Worm (Caenorhabditis elegans) whole organism, late embryonic: ENCODE data around the gene Y39B6A.25.

Experiments
- ahr-1 ChIP-seq: sonication (generic microtip); optimal IDR thresholded peaks from 2 replicates; lab custom pipeline; 2016; ENCODE audit warnings: missing genetic modification characterization, missing compliant biosample characterization
- ama-1 ChIP-seq: fragments of 150-350 bp; optimal IDR thresholded peaks from 2 replicates; lab custom pipeline; 2014
- ceh-34 ChIP-seq: sonication (generic microtip); optimal IDR thresholded peaks from 2 replicates; lab custom pipeline; 2016; ENCODE audit warnings: mild to moderate bottlenecking, missing genetic modification characterization, missing compliant biosample characterization
- dmd-4 ChIP-seq: sonication (generic microtip); optimal IDR thresholded peaks from 2 replicates; lab custom pipeline; 2016; ENCODE audit warnings: borderline replicate concordance, missing genetic modification characterization, missing compliant biosample characterization
- dve-1 ChIP-seq: sonication (generic microtip); optimal IDR thresholded peaks from 2 replicates; lab custom pipeline; 2017; ENCODE audit warnings: antibody characterized with exemption, mild to moderate bottlenecking, missing genetic modification characterization, missing compliant biosample characterization
- elt-4 ChIP-seq: sonication (generic microtip); optimal IDR thresholded peaks from 2 replicates; lab custom pipeline; 2016; ENCODE audit warnings: missing genetic modification characterization, missing compliant biosample characterization
- ets-4 ChIP-seq: sonication (generic microtip); optimal IDR thresholded peaks from 2 replicates; lab custom pipeline; 2016; ENCODE audit warnings: missing genetic modification characterization, missing compliant biosample characterization
- eyg-1 ChIP-seq: sonication (generic microtip); optimal IDR thresholded peaks from 2 replicates; lab custom pipeline; 2016; ENCODE audit warnings: missing genotype, missing genetic modification characterization, missing compliant biosample characterization
- fkh-6 ChIP-seq: sonication (generic microtip); optimal IDR thresholded peaks from 2 replicates; lab custom pipeline; 2016; ENCODE audit warnings: missing genetic modification characterization, missing compliant biosample characterization
- nhr-11 ChIP-seq: fragments of 150-350 bp; optimal IDR thresholded peaks from 2 replicates; lab custom pipeline; 2014; ENCODE audit warnings: missing biosample characterization, missing genetic modification characterization
- pha-2 ChIP-seq: sonication (generic microtip); optimal IDR thresholded peaks from 2 replicates; lab custom pipeline; 2017; ENCODE audit warnings: mild to moderate bottlenecking, missing genetic modification characterization, missing compliant biosample characterization
- pha-4 ChIP-seq: fragments of 150-350 bp; optimal IDR thresholded peaks from 2 replicates; lab custom pipeline; 2018; ENCODE audit warnings: missing biosample characterization, missing genetic modification reagents, missing genetic modification characterization
- unc-55 ChIP-seq: sonication (generic microtip); optimal IDR thresholded peaks from 2 replicates; lab custom pipeline; 2017; ENCODE audit warnings: missing biosample characterization, missing genetic modification reagents, missing genetic modification characterization

- TF ChIP-seq ama-1 (lab: Kevin White, UChicago) (no peak), nhr-11 (tag; lab: Kevin White, UChicago) (no peak), dve-1 (tag; lab: Kevin White, UChicago) (no peak), dmd-4 (tag; lab: Kevin White, UChicago) (no peak), fkh-6 (tag; lab: Kevin White, UChicago) (no peak), pha-2 (tag; lab: Kevin White, UChicago) (no peak), eyg-1 (tag; lab: Kevin White, UChicago) (no peak), ceh-34 (no peak), pha-4 (no peak), ets-4 (no peak), ahr-1 (tag; lab: Kevin White, UChicago) (no peak), elt-4 (tag; lab: Kevin White, UChicago) (no peak), unc-55 (GFP tag; lab: Kevin White, UChicago) (no peak)
These were observed 1.6 kb upstream of the Y39B6A.25 start, which contains the start of gene Y39B6A.29 for ce11 chrV:19024683-19025082.
